Worm (Caenorhabditis elegans) whole organism, L4 larva: Measurements from ENCODE around the gene irk-3.
"Not testable (repeated sequence)": the region's sequence is repeated elsewhere in the genome, so short reads cannot be mapped to it uniquely, and the experiment has no call there.

Experiments
- F44E2.7 ChIP-seq: fragments of 200-800 bp; sonication (Bioruptor generic); IDR thresholded peaks from 2 replicates; pipeline ENCODE4 v2.1.2; 2022; ENCODE audit warnings: missing genetic modification characterization, missing compliant biosample characterization
- R02D3.7 ChIP-seq: fragments of 150-350 bp; sonication (generic microtip); optimal IDR thresholded peaks from 3 replicates; lab custom pipeline; 2014; ENCODE audit warnings: missing biosample characterization, missing genetic modification characterization
- ama-1 ChIP-seq: fragments of 150-350 bp; optimal IDR thresholded peaks from 2 replicates; lab custom pipeline; 2014; ENCODE audit warnings: inconsistent platforms, mixed read lengths
- ceh-82 ChIP-seq: sonication (generic microtip); optimal IDR thresholded peaks from 2 replicates; lab custom pipeline; 2017; ENCODE audit warnings: missing biosample characterization, missing genetic modification characterization
- gei-8 ChIP-seq: fragments of 200-800 bp; sonication (Bioruptor generic); optimal IDR thresholded peaks from 2 replicates; lab custom pipeline; 2018; ENCODE audit warnings: mild to moderate bottlenecking, missing genetic modification characterization, missing compliant biosample characterization
- lin-39 ChIP-seq: fragments of 150-350 bp; optimal IDR thresholded peaks from 2 replicates; lab custom pipeline; 2014; ENCODE audit warnings: missing biosample characterization, missing genetic modification reagents, missing genetic modification characterization
- mdl-1 ChIP-seq, 2 experiments: fragments of 150-350 bp in 1 of 2; sonication (generic microtip) in 1 of 2; optimal IDR thresholded peaks; 2 replicates each; lab custom pipeline; 2014 to 2017; ENCODE audit warnings: missing biosample characterization in 2 of 2, missing genetic modification characterization in 2 of 2
- mdt-29 ChIP-seq: fragments of 200-800 bp; sonication (Bioruptor generic); IDR thresholded peaks from 2 replicates; pipeline ENCODE4 v1.3.6; 2022; ENCODE audit warnings: missing genetic modification reagents, missing genetic modification characterization, missing compliant biosample characterization
- mep-1 ChIP-seq: fragments of 150-350 bp; sonication (generic microtip); optimal IDR thresholded peaks from 3 replicates; lab custom pipeline; 2014; ENCODE audit warnings: missing biosample characterization, missing genetic modification characterization
- nhr-11 ChIP-seq: fragments of 150-350 bp; optimal IDR thresholded peaks from 2 replicates; lab custom pipeline; 2014; ENCODE audit warnings: missing biosample characterization, missing genetic modification characterization
- pha-4 ChIP-seq, 2 experiments: fragments of 150-350 bp in 1 of 2; fragments of 200-800 bp in 1 of 2; sonication (Bioruptor generic) in 1 of 2; IDR thresholded peaks in 1 of 2; optimal IDR thresholded peaks in 1 of 2; 2 replicates each; pipeline versions ENCODE4 v1.3.6 to Lab custom; 2014 to 2022; ENCODE audit warnings: missing genetic modification characterization in 2 of 2, missing genetic modification reagents in 2 of 2, missing biosample characterization in 1 of 2, missing compliant biosample characterization in 1 of 2
- php-3 ChIP-seq: fragments of 200-800 bp; sonication (Bioruptor generic); IDR thresholded peaks from 2 replicates; pipeline ENCODE4 v1.3.6; 2022; ENCODE audit warnings: missing genetic modification reagents, missing genetic modification characterization, missing compliant biosample characterization
- snpc-1.2 ChIP-seq: fragments of 200-800 bp; sonication (Bioruptor generic); IDR thresholded peaks from 2 replicates; pipeline ENCODE4 v1.3.6; 2022; ENCODE audit warnings: missing genetic modification reagents, missing genetic modification characterization, missing compliant biosample characterization

DNA sequence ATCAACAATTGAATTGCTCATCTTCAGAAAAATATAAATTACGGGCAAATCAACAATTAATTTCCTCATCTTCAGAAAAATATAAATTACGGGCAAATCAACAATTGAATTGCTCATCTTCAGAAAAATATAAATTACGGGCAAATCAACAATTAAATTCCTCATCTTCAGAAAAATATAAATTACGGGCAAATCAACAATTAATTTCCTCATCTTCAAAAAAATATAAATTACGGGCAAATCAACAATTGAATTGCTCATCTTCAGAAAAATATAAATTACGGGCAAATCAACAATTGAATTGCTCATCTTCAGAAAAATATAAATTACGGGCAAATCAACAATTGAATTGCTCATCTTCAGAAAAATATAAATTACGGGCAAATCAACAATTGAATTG lies 16.5 kb upstream of the irk-3 start:
- TF ChIP-seq snpc-1.2; ama-1 (lab: Kevin White, UChicago); lin-39; mdt-29 (GFP tag; lab: Robert Waterston, UW); pha-4 (GFP tag; IDR thresholded peaks at IDR 0.05; lab: Robert Waterston, UW); pha-4 (tag; optimal IDR thresholded peaks at IDR 0.05; lab: Kevin White, UChicago); php-3 (GFP tag; lab: Robert Waterston, UW); F44E2.7; mdl-1 (tag; optimal IDR thresholded peaks at IDR 0.05; lab: Kevin White, UChicago); mep-1 (tag; lab: Kevin White, UChicago); R02D3.7; gei-8 (GFP tag; lab: Kevin White, UChicago); ceh-82 (tag; lab: Kevin White, UChicago); nhr-11 (tag; lab: Kevin White, UChicago): not testable (repeated sequence)
